Worm (Caenorhabditis elegans) whole organism, L4/young adult: Measurements from ENCODE around the gene kin-2.

Experiments
- W03F9.2 ChIP-seq: fragments of 150-350 bp; optimal IDR thresholded peaks from 2 replicates; lab custom pipeline; 2014; ENCODE audit warnings: missing biosample characterization, missing genetic modification characterization
- him-1 ChIP-seq: sonication (generic microtip); optimal IDR thresholded peaks from 2 replicates; lab custom pipeline; 2016; ENCODE audit warnings: missing genotype, missing genetic modification reagents, missing genetic modification characterization, missing compliant biosample characterization

ce11 chrX:5995613-5996206 lies 18.1 kb upstream of the kin-2 start, which contains the start of gene inx-3:
- TF ChIP-seq him-1 (no peak), W03F9.2 (tag; lab: Kevin White, UChicago) (no peak)
